Worm (Caenorhabditis elegans) whole organism, L2 larva: ENCODE data around the gene Y39A1A.20.

Experiments
- R02D3.7 ChIP-seq: fragments of 150-350 bp; optimal IDR thresholded peaks from 2 replicates; lab custom pipeline; 2014; ENCODE audit warnings: missing biosample characterization, missing genetic modification characterization
- aly-2 ChIP-seq: fragments of 150-350 bp; optimal IDR thresholded peaks from 2 replicates; lab custom pipeline; 2014; ENCODE audit warnings: missing biosample characterization, missing genetic modification characterization
- blmp-1 ChIP-seq: sonication (generic microtip); optimal IDR thresholded peaks from 2 replicates; lab custom pipeline; 2017; ENCODE audit warnings: missing genetic modification characterization, mild to moderate bottlenecking, missing compliant biosample characterization, antibody characterized with exemption, moderate library complexity; ENCODE audit not compliant: insufficient read depth
- ceh-82 ChIP-seq: fragments of 150-350 bp; optimal IDR thresholded peaks from 2 replicates; lab custom pipeline; 2014; ENCODE audit warnings: missing biosample characterization, missing genetic modification characterization
- egl-27 ChIP-seq: sonication (generic microtip); optimal IDR thresholded peaks from 3 replicates; lab custom pipeline; 2017; ENCODE audit warnings: missing biosample characterization, missing genetic modification reagents, missing genetic modification characterization
- elt-1 ChIP-seq: fragments of 150-350 bp; optimal IDR thresholded peaks from 2 replicates; lab custom pipeline; 2014; ENCODE audit warnings: missing biosample characterization, missing genetic modification characterization
- elt-3 ChIP-seq: sonication (generic microtip); optimal IDR thresholded peaks from 2 replicates; lab custom pipeline; 2017; ENCODE audit warnings: missing biosample characterization, missing genetic modification characterization
- gmeb-1 ChIP-seq: fragments of 150-350 bp; optimal IDR thresholded peaks from 2 replicates; lab custom pipeline; 2014; ENCODE audit warnings: missing biosample characterization, missing genetic modification characterization
- lsy-2 ChIP-seq, 2 experiments: fragments of 150-350 bp in 1 of 2; sonication (generic microtip) in 1 of 2; optimal IDR thresholded peaks; 2 replicates each; lab custom pipeline; 2014 to 2017; ENCODE audit warnings: missing biosample characterization in 2 of 2, missing genetic modification characterization in 2 of 2
- mab-5 ChIP-seq: fragments of 150-350 bp; optimal IDR thresholded peaks from 2 replicates; lab custom pipeline; 2014; ENCODE audit warnings: missing biosample characterization, missing genetic modification characterization
- mdl-1 ChIP-seq, 2 experiments: fragments of 150-350 bp in 1 of 2; sonication (generic microtip) in 1 of 2; optimal IDR thresholded peaks; 2 replicates each; lab custom pipeline; 2017; ENCODE audit warnings: missing biosample characterization in 2 of 2, missing genetic modification characterization in 2 of 2
- nhr-12 ChIP-seq: fragments of 150-350 bp; optimal IDR thresholded peaks from 2 replicates; lab custom pipeline; 2014; ENCODE audit warnings: missing biosample characterization, missing genetic modification characterization
- nhr-77 ChIP-seq: fragments of 150-350 bp; optimal IDR thresholded peaks from 2 replicates; lab custom pipeline; 2014; ENCODE audit warnings: missing biosample characterization, missing genetic modification characterization
- ztf-11 ChIP-seq: sonication (generic microtip); optimal IDR thresholded peaks from 2 replicates; lab custom pipeline; 2017; ENCODE audit warnings: missing biosample characterization, missing genetic modification characterization

ce11 chrIII:10708484-10708883 is 8.1 kb upstream of the Y39A1A.20 start:
- TF ChIP-seq ceh-82 (tag; lab: Kevin White, UChicago): no peak
- no peak for TF ChIP-seq lsy-2 (tag; optimal IDR thresholded peaks at IDR 0.05; lab: Kevin White, UChicago)
- no peak for TF ChIP-seq nhr-12 (tag; lab: Kevin White, UChicago)
- no peak for TF ChIP-seq egl-27 (tag; lab: Kevin White, UChicago)
- no peak for TF ChIP-seq elt-1 (tag; lab: Kevin White, UChicago)
- TF ChIP-seq mab-5 (tag; lab: Kevin White, UChicago): no peak
- TF ChIP-seq blmp-1 (tag; lab: Kevin White, UChicago): no peak
- no peak for TF ChIP-seq aly-2 (tag; lab: Kevin White, UChicago)
- no peak for TF ChIP-seq ztf-11
- no peak for TF ChIP-seq gmeb-1 (tag; lab: Kevin White, UChicago)
- TF ChIP-seq elt-3 (tag; lab: Kevin White, UChicago): no peak
- TF ChIP-seq nhr-77 (tag; lab: Kevin White, UChicago): no peak
- no peak for TF ChIP-seq mdl-1 (tag; optimal IDR thresholded peaks at IDR 0.05; lab: Kevin White, UChicago)
- no peak for TF ChIP-seq R02D3.7
